Fruit fly (Drosophila melanogaster) whole organism, prepupa: ENCODE measurements around the gene msd1.
A peak's percentile ranks its signal among the peaks of the same experiment; 100 is the strongest.

Experiments used
- CG10631 ChIP-seq: fragments of 200-800 bp; sonication (Bioruptor generic); optimal IDR thresholded peaks from 2 replicates; lab custom pipeline; 2016; ENCODE audit warnings: missing biosample characterization, missing genetic modification characterization
- CG10669 ChIP-seq: fragments of 200-800 bp; sonication (Bioruptor generic); optimal IDR thresholded peaks from 3 replicates; lab custom pipeline; 2018; ENCODE audit warnings: missing biosample characterization, mild to moderate bottlenecking, missing genetic modification characterization, moderate library complexity
- CG11294 ChIP-seq: fragments of 200-800 bp; sonication (Bioruptor generic); IDR thresholded peaks from 2 replicates; pipeline ENCODE4 v1.3.6; 2022; ENCODE audit warnings: missing biosample characterization, missing genetic modification characterization
- CG11762 ChIP-seq: fragments of 200-800 bp; sonication (Bioruptor generic); optimal IDR thresholded peaks from 3 replicates; lab custom pipeline; 2016; ENCODE audit warnings: missing biosample characterization, missing genetic modification characterization; ENCODE audit not compliant: insufficient read depth
- CG11902 ChIP-seq: fragments of 200-800 bp; sonication (Bioruptor generic); optimal IDR thresholded peaks from 3 replicates; lab custom pipeline; 2016; ENCODE audit warnings: missing biosample characterization, missing genetic modification characterization
- CG15336 ChIP-seq: fragments of 200-800 bp; sonication (Bioruptor generic); IDR thresholded peaks from 2 replicates; pipeline ENCODE4 v1.3.6; 2022; ENCODE audit warnings: missing biosample characterization, missing genetic modification characterization
- CG1621 ChIP-seq: fragments of 200-800 bp; sonication (Bioruptor generic); optimal IDR thresholded peaks from 3 replicates; lab custom pipeline; 2018; ENCODE audit warnings: missing biosample characterization, mild to moderate bottlenecking, missing genetic modification characterization
- CG16779 ChIP-seq: fragments of 200-800 bp; sonication (Bioruptor generic); optimal IDR thresholded peaks from 3 replicates; lab custom pipeline; 2017; ENCODE audit warnings: missing biosample characterization, mild to moderate bottlenecking, missing genetic modification characterization
- CG31627 ChIP-seq: fragments of 200-800 bp; sonication (Bioruptor generic); optimal IDR thresholded peaks from 3 replicates; lab custom pipeline; 2016; ENCODE audit warnings: missing biosample characterization, missing genetic modification characterization
- CG32006 ChIP-seq: fragments of 200-800 bp; sonication (Bioruptor generic); optimal IDR thresholded peaks from 3 replicates; lab custom pipeline; 2017; ENCODE audit warnings: missing biosample characterization, mild to moderate bottlenecking, missing genetic modification characterization
- CG34406 ChIP-seq: fragments of 200-800 bp; sonication (Bioruptor generic); optimal IDR thresholded peaks from 3 replicates; lab custom pipeline; 2016; ENCODE audit warnings: missing biosample characterization, missing genetic modification characterization
- CG6163 ChIP-seq: fragments of 200-800 bp; sonication (Bioruptor generic); IDR thresholded peaks from 3 replicates; pipeline ENCODE4 v1.3.6; 2022; ENCODE audit warnings: missing biosample characterization, missing genetic modification characterization
- CG6276 ChIP-seq: fragments of 200-800 bp; sonication (Bioruptor generic); optimal IDR thresholded peaks from 2 replicates; lab custom pipeline; 2017; ENCODE audit warnings: missing biosample characterization, mild to moderate bottlenecking, missing genetic modification characterization
- CG6808 ChIP-seq: fragments of 200-800 bp; sonication (Bioruptor generic); optimal IDR thresholded peaks from 3 replicates; lab custom pipeline; 2017; ENCODE audit warnings: missing biosample characterization, missing genetic modification characterization, mild to moderate bottlenecking, moderate library complexity, missing genetic modification reagents
- CG6854 ChIP-seq: fragments of 200-800 bp; sonication (Bioruptor generic); optimal IDR thresholded peaks from 2 replicates; lab custom pipeline; 2017; ENCODE audit warnings: missing biosample characterization, mild to moderate bottlenecking, missing genetic modification characterization
- CG7368 ChIP-seq: fragments of 200-800 bp; sonication (Bioruptor generic); optimal IDR thresholded peaks from 3 replicates; lab custom pipeline; 2016; ENCODE audit warnings: missing biosample characterization, missing genetic modification characterization
- CG8119 ChIP-seq: fragments of 200-800 bp; sonication (Bioruptor generic); IDR thresholded peaks from 3 replicates; pipeline ENCODE4 v1.3.6; 2022; ENCODE audit warnings: missing biosample characterization, missing genetic modification characterization
- CG8319 ChIP-seq: fragments of 200-800 bp; sonication (Bioruptor generic); optimal IDR thresholded peaks from 3 replicates; lab custom pipeline; 2016; ENCODE audit warnings: missing biosample characterization, missing genetic modification characterization
- CG9139 ChIP-seq: fragments of 200-800 bp; sonication (Bioruptor generic); optimal IDR thresholded peaks from 3 replicates; lab custom pipeline; 2017; ENCODE audit warnings: missing biosample characterization, mild to moderate bottlenecking, missing genetic modification characterization
- Ets96B ChIP-seq: fragments of 200-800 bp; optimal IDR thresholded peaks from 2 replicates; lab custom pipeline; 2019; ENCODE audit warnings: missing biosample characterization, mild to moderate bottlenecking, missing genetic modification characterization, moderate library complexity
- Gug ChIP-seq: fragments of 200-800 bp; sonication (Bioruptor generic); IDR thresholded peaks from 2 replicates; pipeline ENCODE4 v1.3.6; 2022; ENCODE audit warnings: missing biosample characterization, missing genetic modification characterization
- Hr38 ChIP-seq: sonication (Bioruptor generic); optimal IDR thresholded peaks from 2 replicates; lab custom pipeline; 2016; ENCODE audit warnings: missing biosample characterization, missing genetic modification characterization
- Lpt ChIP-seq: fragments of 200-800 bp; sonication (Bioruptor generic); optimal IDR thresholded peaks from 3 replicates; lab custom pipeline; 2016; ENCODE audit warnings: missing biosample characterization, missing genetic modification characterization
- Smox ChIP-seq: fragments of 200-800 bp; sonication (Bioruptor generic); optimal IDR thresholded peaks from 3 replicates; lab custom pipeline; 2016; ENCODE audit warnings: missing biosample characterization, missing genetic modification characterization
- Sox102F ChIP-seq: fragments of 200-800 bp; sonication (Bioruptor generic); optimal IDR thresholded peaks from 2 replicates; lab custom pipeline; 2016; ENCODE audit warnings: missing biosample characterization, mild to moderate bottlenecking, missing genetic modification characterization
- Sox14 ChIP-seq: fragments of 200-800 bp; sonication (Bioruptor generic); optimal IDR thresholded peaks from 3 replicates; lab custom pipeline; 2016; ENCODE audit warnings: missing biosample characterization, missing genetic modification characterization
- achi ChIP-seq: fragments of 200-800 bp; sonication (Bioruptor generic); optimal IDR thresholded peaks from 3 replicates; lab custom pipeline; 2016; ENCODE audit warnings: missing biosample characterization, missing genetic modification characterization
- acj6 ChIP-seq: fragments of 200-800 bp; sonication (Bioruptor generic); optimal IDR thresholded peaks from 3 replicates; lab custom pipeline; 2016; ENCODE audit warnings: missing biosample characterization, missing genetic modification characterization
- cyc ChIP-seq: fragments of 200-800 bp; sonication (Bioruptor generic); optimal IDR thresholded peaks from 3 replicates; lab custom pipeline; 2016; ENCODE audit warnings: missing biosample characterization, missing genetic modification characterization
- eg ChIP-seq: fragments of 200-800 bp; sonication (Bioruptor generic); IDR thresholded peaks from 3 replicates; pipeline ENCODE4 v1.3.6; 2022; ENCODE audit warnings: missing biosample characterization, missing genetic modification characterization
- fd59A ChIP-seq: fragments of 200-800 bp; sonication (Bioruptor generic); optimal IDR thresholded peaks from 2 replicates; lab custom pipeline; 2017; ENCODE audit warnings: missing biosample characterization, mild to moderate bottlenecking, missing genetic modification characterization, missing genetic modification reagents
- fd85E ChIP-seq: fragments of 200-800 bp; sonication (Bioruptor generic); optimal IDR thresholded peaks from 3 replicates; lab custom pipeline; 2016; ENCODE audit warnings: missing biosample characterization, missing genetic modification characterization
- fkh ChIP-seq: fragments of 200-800 bp; sonication (Bioruptor generic); optimal IDR thresholded peaks from 3 replicates; lab custom pipeline; 2017; ENCODE audit warnings: missing biosample characterization, mild to moderate bottlenecking, missing genetic modification characterization, moderate library complexity
- lz ChIP-seq: fragments of 200-800 bp; sonication (Bioruptor generic); optimal IDR thresholded peaks from 3 replicates; lab custom pipeline; 2016; ENCODE audit warnings: missing biosample characterization, missing genetic modification characterization
- net ChIP-seq: fragments of 200-800 bp; sonication (Bioruptor generic); optimal IDR thresholded peaks from 3 replicates; lab custom pipeline; 2016; ENCODE audit warnings: missing biosample characterization, missing genetic modification characterization
- spab ChIP-seq: fragments of 200-800 bp; sonication (Bioruptor generic); optimal IDR thresholded peaks from 2 replicates; lab custom pipeline; 2017; ENCODE audit warnings: missing biosample characterization, mild to moderate bottlenecking, missing genetic modification characterization, missing genetic modification reagents
- ss ChIP-seq, 2 experiments: fragments of 200-800 bp; sonication (Bioruptor generic); optimal IDR thresholded peaks; 2 replicates in 1 of 2; 3 replicates in 1 of 2; lab custom pipeline; 2017 to 2018; ENCODE audit warnings: mild to moderate bottlenecking in 2 of 2, missing biosample characterization in 2 of 2, missing genetic modification characterization in 2 of 2, moderate library complexity in 1 of 2
- svp ChIP-seq: fragments of 200-800 bp; sonication (Bioruptor generic); peaks from one replicate; lab custom pipeline; 2016; ENCODE audit warnings: missing biosample characterization, missing genetic modification characterization

Gene msd1

dm6 chr3L:1380959-1381358, 49.4 kb downstream of the msd1 start:
- TF ChIP-seq net (GFP tag; lab: Kevin White, UChicago) (peak; percentile 11), Sox14 (GFP tag; lab: Kevin White, UChicago) (peak; percentile 68), CG6854 (GFP tag; lab: Kevin White, UChicago) (no peak), spab (peak; percentile 20), Ets96B (tag; lab: Kevin White, UChicago) (no peak), CG11762 (GFP tag; lab: Kevin White, UChicago) (no peak), acj6 (no peak), Smox (GFP tag; lab: Kevin White, UChicago) (no peak), lz (GFP tag; lab: Kevin White, UChicago) (no peak), CG7368 (GFP tag; lab: Kevin White, UChicago) (no peak), Sox102F (no peak), CG6276 (GFP tag; lab: Kevin White, UChicago) (peak; percentile 41), eg (no peak), CG34406 (GFP tag; lab: Kevin White, UChicago) (no peak), fkh (GFP tag; lab: Kevin White, UChicago) (no peak), CG6808 (peak; percentile 48), fd85E (GFP tag; lab: Kevin White, UChicago) (no peak), CG11294 (no peak), CG6163 (GFP tag; lab: Robert Waterston, UW) (peak; percentile 20; the same call in 1 of the 3 replicates), Hr38 (GFP tag; lab: Kevin White, UChicago) (no peak), CG10669 (GFP tag; lab: Kevin White, UChicago) (peak; percentile 18), ss (GFP tag; optimal IDR thresholded peaks at IDR 0.05; lab: Kevin White, UChicago) (peak; percentile 64 to 81), achi (GFP tag; lab: Kevin White, UChicago) (no peak), fd59A (GFP tag; lab: Kevin White, UChicago) (no peak), CG8119 (GFP tag; lab: Robert Waterston, UW) (no peak), CG8319 (no peak), Gug (GFP tag; lab: Robert Waterston, UW) (no peak), CG1621 (tag; lab: Kevin White, UChicago) (peak; percentile 27), CG32006 (GFP tag; lab: Kevin White, UChicago) (peak; percentile 1), CG31627 (GFP tag; lab: Kevin White, UChicago) (no peak), Lpt (GFP tag; lab: Kevin White, UChicago) (no peak), CG10631 (GFP tag; lab: Kevin White, UChicago) (no peak), CG15336 (GFP tag; lab: Robert Waterston, UW) (0 out of 2 replicates have a peak, but pooled peaks have one; percentile 6), cyc (GFP tag; lab: Kevin White, UChicago) (no peak), svp (GFP tag; lab: Kevin White, UChicago) (peak; percentile 56), CG11902 (no peak), CG9139 (peak; percentile 23), CG16779 (tag; lab: Kevin White, UChicago) (peak; percentile 6)
